Worm (Caenorhabditis elegans): ENCODE data around the gene ZC443.1.

- TF ChIP-seq alr-1 (tag; optimal IDR thresholded peaks at IDR 0.05) (no peak), egl-27 (tag; optimal IDR thresholded peaks at IDR 0.05) (no peak), mdl-1 (tag; optimal IDR thresholded peaks at IDR 0.05) (no peak), ztf-4 (tag; optimal IDR thresholded peaks at IDR 0.05) (no peak), ztf-11 (tag; optimal IDR thresholded peaks at IDR 0.05) (no peak), aly-2 (tag; optimal IDR thresholded peaks at IDR 0.05) (no peak), nhr-23 (tag; optimal IDR thresholded peaks at IDR 0.05) (no peak), nhr-12 (tag; optimal IDR thresholded peaks at IDR 0.05) (no peak)
Measured at ce11 chrV:12814022-12814421, 4.1 kb upstream of the ZC443.1 start, which contains the start of gene ZC443.3.
